Worm (Caenorhabditis elegans) whole organism, L4 larva: ENCODE measurements around the gene M02D8.7.

Experiments
- D1046.2 ChIP-seq: fragments of 200-800 bp; sonication (Bioruptor generic); IDR thresholded peaks from 2 replicates; pipeline ENCODE4 v1.3.6; 2022; ENCODE audit warnings: missing genetic modification characterization, missing compliant biosample characterization
- F44E2.7 ChIP-seq: fragments of 200-800 bp; sonication (Bioruptor generic); IDR thresholded peaks from 2 replicates; pipeline ENCODE4 v2.1.2; 2022; ENCODE audit warnings: missing genetic modification characterization, missing compliant biosample characterization
- F49E8.2 ChIP-seq: sonication (generic microtip); optimal IDR thresholded peaks from 2 replicates; lab custom pipeline; 2016; ENCODE audit warnings: missing compliant biosample characterization, mild to moderate bottlenecking, missing genetic modification characterization, borderline replicate concordance
- T20F7.1 ChIP-seq: fragments of 200-800 bp; sonication (Bioruptor generic); optimal IDR thresholded peaks from 2 replicates; lab custom pipeline; 2018; ENCODE audit warnings: mild to moderate bottlenecking, missing genetic modification characterization, missing compliant biosample characterization
- ZK337.2 ChIP-seq: fragments of 200-800 bp; sonication (Bioruptor generic); IDR thresholded peaks from 2 replicates; pipeline ENCODE4 v1.3.6; 2022; ENCODE audit warnings: missing genetic modification reagents, missing genetic modification characterization, missing compliant biosample characterization
- aha-1 ChIP-seq: fragments of 150-350 bp; peaks from one replicate; lab custom pipeline; 2014; ENCODE audit warnings: missing biosample characterization, missing genetic modification characterization
- ama-1 ChIP-seq: fragments of 150-350 bp; optimal IDR thresholded peaks from 2 replicates; lab custom pipeline; 2014; ENCODE audit warnings: inconsistent platforms, mixed read lengths
- arid-1 ChIP-seq: fragments of 200-800 bp; sonication (Bioruptor generic); conservative IDR thresholded peaks from 2 replicates; pipeline ENCODE4 v1.3.6; 2022; ENCODE audit warnings: missing genetic modification reagents, missing genetic modification characterization, missing compliant biosample characterization
- ceh-20 ChIP-seq: fragments of 200-800 bp; sonication (Bioruptor generic); IDR thresholded peaks from 2 replicates; pipeline ENCODE4 v1.3.6; 2022; ENCODE audit warnings: missing genetic modification reagents, missing genetic modification characterization, missing compliant biosample characterization
- cey-2 ChIP-seq: sonication (generic microtip); optimal IDR thresholded peaks from 3 replicates; lab custom pipeline; 2017; ENCODE audit warnings: missing genetic modification characterization, mild to moderate bottlenecking, missing compliant biosample characterization, antibody characterized with exemption, borderline replicate concordance; ENCODE audit not compliant: insufficient read depth
- daf-16 ChIP-seq, 3 experiments: sonication (generic microtip); optimal IDR thresholded peaks; 2 replicates each; lab custom pipeline; 2016 to 2017; ENCODE audit warnings: missing genetic modification characterization in 3 of 3, missing genetic modification reagents in 3 of 3, mild to moderate bottlenecking in 2 of 3, missing compliant biosample characterization in 2 of 3, missing biosample characterization in 1 of 3, moderate library complexity in 1 of 3
- egl-43 ChIP-seq: fragments of 200-800 bp; sonication (Bioruptor generic); IDR thresholded peaks from 2 replicates; pipeline ENCODE4 v1.3.6; 2022; ENCODE audit warnings: missing genetic modification reagents, missing genetic modification characterization, missing compliant biosample characterization
- gei-8 ChIP-seq: fragments of 200-800 bp; sonication (Bioruptor generic); optimal IDR thresholded peaks from 2 replicates; lab custom pipeline; 2018; ENCODE audit warnings: mild to moderate bottlenecking, missing genetic modification characterization, missing compliant biosample characterization
- hlh-11 ChIP-seq: fragments of 200-800 bp; sonication (Bioruptor generic); optimal IDR thresholded peaks from 2 replicates; lab custom pipeline; 2018; ENCODE audit warnings: mild to moderate bottlenecking, missing genetic modification characterization, missing compliant biosample characterization
- hlh-30 ChIP-seq: sonication (generic microtip); optimal IDR thresholded peaks from 2 replicates; lab custom pipeline; 2017; ENCODE audit warnings: antibody characterized with exemption, mild to moderate bottlenecking, missing genetic modification characterization, missing compliant biosample characterization; ENCODE audit not compliant: insufficient read depth
- hmg-1.1 ChIP-seq: fragments of 200-800 bp; sonication (Bioruptor generic); IDR thresholded peaks from 2 replicates; pipeline ENCODE4 v1.3.6; 2022; ENCODE audit warnings: missing genetic modification reagents, missing genetic modification characterization, missing compliant biosample characterization
- lin-13 ChIP-seq: fragments of 150-350 bp; optimal IDR thresholded peaks from 2 replicates; lab custom pipeline; 2014; ENCODE audit warnings: missing biosample characterization, missing genetic modification reagents, missing genetic modification characterization
- lin-15B ChIP-seq: fragments of 150-350 bp; sonication (generic microtip); optimal IDR thresholded peaks from 3 replicates; lab custom pipeline; 2014; ENCODE audit warnings: missing biosample characterization, missing genetic modification characterization
- lin-38 ChIP-seq: fragments of 200-800 bp; sonication (Bioruptor generic); IDR thresholded peaks from 2 replicates; pipeline ENCODE4 v1.3.6; 2022; ENCODE audit warnings: missing genetic modification reagents, missing genetic modification characterization, missing compliant biosample characterization
- lin-39 ChIP-seq: fragments of 150-350 bp; optimal IDR thresholded peaks from 2 replicates; lab custom pipeline; 2014; ENCODE audit warnings: missing biosample characterization, missing genetic modification reagents, missing genetic modification characterization
- lir-3 ChIP-seq: sonication (generic microtip); optimal IDR thresholded peaks from 2 replicates; lab custom pipeline; 2016; ENCODE audit warnings: mild to moderate bottlenecking, missing genetic modification characterization, missing compliant biosample characterization
- lsy-2 ChIP-seq, 2 experiments: fragments of 150-350 bp in 1 of 2; sonication (generic microtip) in 1 of 2; optimal IDR thresholded peaks; 2 replicates each; lab custom pipeline; 2014 to 2017; ENCODE audit warnings: missing biosample characterization in 2 of 2, missing genetic modification characterization in 2 of 2
- mdl-1 ChIP-seq, 2 experiments: fragments of 150-350 bp in 1 of 2; sonication (generic microtip) in 1 of 2; optimal IDR thresholded peaks; 2 replicates each; lab custom pipeline; 2014 to 2017; ENCODE audit warnings: missing biosample characterization in 2 of 2, missing genetic modification characterization in 2 of 2
- mdt-29 ChIP-seq: fragments of 200-800 bp; sonication (Bioruptor generic); IDR thresholded peaks from 2 replicates; pipeline ENCODE4 v1.3.6; 2022; ENCODE audit warnings: missing genetic modification reagents, missing genetic modification characterization, missing compliant biosample characterization
- mep-1 ChIP-seq: fragments of 150-350 bp; sonication (generic microtip); optimal IDR thresholded peaks from 3 replicates; lab custom pipeline; 2014; ENCODE audit warnings: missing biosample characterization, missing genetic modification characterization
- mxl-2 ChIP-seq: fragments of 200-800 bp; sonication (Bioruptor generic); conservative IDR thresholded peaks from 2 replicates; pipeline ENCODE4 v1.3.6; 2022; ENCODE audit warnings: missing genetic modification reagents, missing genetic modification characterization, missing compliant biosample characterization
- nhr-10 ChIP-seq: fragments of 150-350 bp; optimal IDR thresholded peaks from 2 replicates; lab custom pipeline; 2014; ENCODE audit warnings: missing biosample characterization, missing genetic modification characterization
- nhr-102 ChIP-seq: sonication (generic microtip); optimal IDR thresholded peaks from 2 replicates; lab custom pipeline; 2016; ENCODE audit warnings: mild to moderate bottlenecking, missing genetic modification characterization, moderate library complexity, missing compliant biosample characterization
- nhr-111 ChIP-seq: fragments of 200-800 bp; sonication (Bioruptor generic); optimal IDR thresholded peaks from 2 replicates; lab custom pipeline; 2018; ENCODE audit warnings: mild to moderate bottlenecking, missing genetic modification characterization, missing compliant biosample characterization
- nhr-28 ChIP-seq: fragments of 150-350 bp; optimal IDR thresholded peaks from 2 replicates; lab custom pipeline; 2014; ENCODE audit warnings: missing biosample characterization, missing genetic modification characterization
- nhr-48 ChIP-seq: sonication (generic microtip); optimal IDR thresholded peaks from 2 replicates; lab custom pipeline; 2016; ENCODE audit warnings: mild to moderate bottlenecking, missing genetic modification characterization, missing compliant biosample characterization
- nhr-6 ChIP-seq: fragments of 150-350 bp; optimal IDR thresholded peaks from 2 replicates; lab custom pipeline; 2014; ENCODE audit warnings: missing biosample characterization, missing genetic modification characterization
- nhr-76 ChIP-seq: fragments of 150-350 bp; optimal IDR thresholded peaks from 2 replicates; lab custom pipeline; 2014; ENCODE audit warnings: missing biosample characterization, missing genetic modification characterization
- nhr-77 ChIP-seq: fragments of 150-350 bp; optimal IDR thresholded peaks from 2 replicates; lab custom pipeline; 2014; ENCODE audit warnings: missing biosample characterization, missing genetic modification characterization
- php-3 ChIP-seq: fragments of 200-800 bp; sonication (Bioruptor generic); IDR thresholded peaks from 2 replicates; pipeline ENCODE4 v1.3.6; 2022; ENCODE audit warnings: missing genetic modification reagents, missing genetic modification characterization, missing compliant biosample characterization
- pqm-1 ChIP-seq: sonication (generic microtip); optimal IDR thresholded peaks from 2 replicates; lab custom pipeline; 2017; ENCODE audit warnings: missing biosample characterization, missing genetic modification characterization
- rbr-2 ChIP-seq: sonication (generic microtip); optimal IDR thresholded peaks from 2 replicates; lab custom pipeline; 2016; ENCODE audit warnings: missing genotype, missing genetic modification characterization, missing compliant biosample characterization
- saeg-2 ChIP-seq: fragments of 200-800 bp; sonication (Bioruptor generic); IDR thresholded peaks from 2 replicates; pipeline ENCODE4 v1.3.6; 2022; ENCODE audit warnings: missing genetic modification reagents, missing genetic modification characterization, missing compliant biosample characterization
- set-16 ChIP-seq: fragments of 200-800 bp; sonication (Bioruptor generic); IDR thresholded peaks from 2 replicates; pipeline ENCODE4 v1.3.6; 2022; ENCODE audit warnings: missing genetic modification reagents, missing genetic modification characterization, missing compliant biosample characterization
- snpc-1.2 ChIP-seq: fragments of 200-800 bp; sonication (Bioruptor generic); IDR thresholded peaks from 2 replicates; pipeline ENCODE4 v1.3.6; 2022; ENCODE audit warnings: missing genetic modification reagents, missing genetic modification characterization, missing compliant biosample characterization
- snpc-4 ChIP-seq: fragments of 150-350 bp; optimal IDR thresholded peaks from 2 replicates; lab custom pipeline; 2014; ENCODE audit warnings: missing biosample characterization, missing genetic modification characterization
- tag-97 ChIP-seq: fragments of 200-800 bp; sonication (Bioruptor generic); IDR thresholded peaks from 2 replicates; pipeline ENCODE4 v1.3.6; 2022; ENCODE audit warnings: missing genetic modification characterization, missing compliant biosample characterization
- tra-1 ChIP-seq: fragments of 200-800 bp; sonication (Bioruptor generic); IDR thresholded peaks from 2 replicates; pipeline ENCODE4 v1.3.6; 2022; ENCODE audit warnings: missing genetic modification reagents, missing genetic modification characterization, missing compliant biosample characterization
- unc-62 ChIP-seq, 3 experiments: fragments of 150-350 bp in 1 of 3; sonication (generic microtip); optimal IDR thresholded peaks in 2 of 3; peaks in 1 of 3; 1 replicate in 1 of 3; 2 replicates in 2 of 3; lab custom pipeline; 2014 to 2017; ENCODE audit warnings: missing biosample characterization in 3 of 3, missing genetic modification characterization in 3 of 3, missing genetic modification reagents in 3 of 3, missing genotype in 1 of 3
- zag-1 ChIP-seq: fragments of 150-350 bp; optimal IDR thresholded peaks from 2 replicates; lab custom pipeline; 2014; ENCODE audit warnings: missing biosample characterization, missing genetic modification characterization
- zfp-3 ChIP-seq: fragments of 200-800 bp; sonication (Bioruptor generic); conservative IDR thresholded peaks from 2 replicates; pipeline ENCODE4 v1.3.6; 2022; ENCODE audit warnings: missing genetic modification reagents, missing genetic modification characterization, missing compliant biosample characterization
- zip-11 ChIP-seq: fragments of 200-800 bp; sonication (Bioruptor generic); IDR thresholded peaks from 2 replicates; pipeline ENCODE4 v1.3.6; 2022; ENCODE audit warnings: missing genetic modification characterization, missing compliant biosample characterization

The M02D8.7 gene

DNA sequence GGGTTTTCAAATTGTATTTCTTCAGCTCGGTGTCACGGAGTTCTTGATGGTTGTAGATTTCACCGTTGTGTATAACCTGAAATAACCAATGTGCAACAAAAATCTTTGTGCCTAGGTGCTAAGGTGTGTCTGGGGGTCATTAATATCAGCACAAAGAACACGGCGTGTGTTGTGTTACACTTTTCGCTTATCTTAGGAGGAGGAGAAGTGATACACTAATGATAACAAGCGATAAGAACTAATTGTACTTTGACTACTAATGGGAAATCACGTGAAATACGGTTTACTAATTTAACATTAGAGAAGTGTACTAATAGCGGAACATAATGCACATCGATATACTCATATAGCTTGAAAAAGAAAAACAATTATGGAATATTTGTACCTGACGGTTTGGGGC lies 7.4 kb upstream of the M02D8.7 start (continued):
- TF ChIP-seq nhr-76 (tag; lab: Kevin White, UChicago): no peak
- TF ChIP-seq lsy-2 (tag; optimal IDR thresholded peaks at IDR 0.05; lab: Kevin White, UChicago): peak in 1 of 2 experiments; percentile 25
- no peak for TF ChIP-seq snpc-1.2 (GFP tag; lab: Robert Waterston, UW)
- TF ChIP-seq T20F7.1 (GFP tag; lab: Kevin White, UChicago): peak; percentile 31
- no peak for TF ChIP-seq lin-15B (tag; lab: Kevin White, UChicago)
- TF ChIP-seq F49E8.2: no peak
- TF ChIP-seq php-3: peak; percentile 64; the same call in 1 of the 2 replicates
- no peak for TF ChIP-seq daf-16 (GFP tag; optimal IDR thresholded peaks at IDR 0.05; lab: Kevin White, UChicago)
- TF ChIP-seq daf-16 (tag; optimal IDR thresholded peaks at IDR 0.05; lab: Kevin White, UChicago): peak; percentile 73
- TF ChIP-seq nhr-102 (tag; lab: Kevin White, UChicago): peak; percentile 37
- peak; percentile 87 for TF ChIP-seq pqm-1 (tag; lab: Kevin White, UChicago)
- peak in 1 of 2 experiments; percentile 71 for TF ChIP-seq mdl-1 (tag; optimal IDR thresholded peaks at IDR 0.05; lab: Kevin White, UChicago)
- TF ChIP-seq gei-8 (GFP tag; lab: Kevin White, UChicago): peak; percentile 17
- TF ChIP-seq zip-11 (GFP tag; lab: Robert Waterston, UW): no peak
- TF ChIP-seq lin-39 (tag; lab: Kevin White, UChicago): no peak
- TF ChIP-seq egl-43: no peak
- TF ChIP-seq mep-1: peak; percentile 36
- no peak for TF ChIP-seq hmg-1.1 (GFP tag; lab: Robert Waterston, UW)
- peak; percentile 24 for TF ChIP-seq nhr-6 (tag; lab: Kevin White, UChicago)
- TF ChIP-seq zag-1 (tag; lab: Kevin White, UChicago): no peak
- peak; percentile 58 for TF ChIP-seq tra-1 (GFP tag; lab: Robert Waterston, UW)
- TF ChIP-seq hlh-30: peak; percentile 64
- TF ChIP-seq nhr-77 (tag; lab: Kevin White, UChicago): peak; percentile 28
- peak; percentile 49 for TF ChIP-seq nhr-10 (tag; lab: Kevin White, UChicago)
- no peak for TF ChIP-seq zfp-3 (GFP tag; lab: Robert Waterston, UW)
- peak; percentile 80 for TF ChIP-seq hlh-11 (tag; lab: Kevin White, UChicago)
- TF ChIP-seq ama-1 (lab: Kevin White, UChicago): no peak
- TF ChIP-seq mxl-2 (GFP tag; lab: Robert Waterston, UW): 0 out of 2 replicates have a peak, but pooled peaks have one; percentile 32
- peak; percentile 55 for TF ChIP-seq nhr-48 (tag; lab: Kevin White, UChicago)
- TF ChIP-seq mdt-29 (GFP tag; lab: Robert Waterston, UW): no peak
- TF ChIP-seq cey-2 (tag; lab: Kevin White, UChicago): no peak
- TF ChIP-seq lir-3 (tag; lab: Kevin White, UChicago): no peak
- TF ChIP-seq F44E2.7 (GFP tag; lab: Robert Waterston, UW): no peak
- TF ChIP-seq nhr-28 (tag; lab: Kevin White, UChicago): peak; percentile 95
- no peak for TF ChIP-seq rbr-2 (tag; lab: Kevin White, UChicago)
- TF ChIP-seq unc-62 (GFP tag; optimal IDR thresholded peaks at IDR 0.05 in 1 of 2; lab: Kevin White, UChicago): peak in 1 of 2 experiments; percentile 76
- TF ChIP-seq unc-62 (tag; optimal IDR thresholded peaks at IDR 0.05; lab: Kevin White, UChicago): no peak
- no peak for TF ChIP-seq ceh-20 (GFP tag; lab: Robert Waterston, UW)
- TF ChIP-seq saeg-2 (GFP tag; lab: Robert Waterston, UW): no peak
- no peak for TF ChIP-seq D1046.2
- no peak for TF ChIP-seq aha-1 (tag; lab: Kevin White, UChicago)
- TF ChIP-seq nhr-111 (GFP tag; lab: Kevin White, UChicago): no peak

DNA sequence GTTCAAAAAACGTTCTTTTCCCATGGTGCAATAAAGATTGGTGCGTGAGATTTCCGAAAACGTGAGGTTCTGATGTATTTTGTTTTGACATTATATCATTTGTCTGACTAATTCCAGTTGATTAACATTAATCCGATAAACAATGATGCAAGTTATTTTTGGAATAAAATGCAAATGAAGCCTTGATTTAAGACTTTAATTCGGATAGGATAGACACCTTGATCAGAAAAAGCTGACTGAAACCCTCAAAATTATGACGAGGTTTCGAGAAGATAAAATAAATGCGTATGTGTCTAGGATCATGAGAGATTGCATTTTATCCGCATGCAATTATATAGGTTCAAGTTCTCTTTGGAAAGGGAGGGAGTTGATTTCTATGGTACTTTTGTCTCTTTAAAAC lies 2.7 kb upstream of the M02D8.7 start:
- TF ChIP-seq set-16: no peak
- TF ChIP-seq lin-13 (GFP tag; lab: Kevin White, UChicago): no peak
- no peak for TF ChIP-seq saeg-2 (GFP tag; lab: Robert Waterston, UW)
- no peak for TF ChIP-seq arid-1 (GFP tag; lab: Robert Waterston, UW)
- TF ChIP-seq ZK337.2 (GFP tag; lab: Robert Waterston, UW): no peak
- TF ChIP-seq lin-38 (GFP tag; lab: Robert Waterston, UW): no peak
- TF ChIP-seq tag-97: no peak
- TF ChIP-seq mxl-2 (GFP tag; lab: Robert Waterston, UW): no peak
- no peak for TF ChIP-seq nhr-28 (tag; lab: Kevin White, UChicago)
- TF ChIP-seq snpc-4 (tag; lab: Kevin White, UChicago): no peak
- TF ChIP-seq, all 104 proteins: peak for 0
